Worm (Caenorhabditis elegans): ENCODE results near the gene F25B5.5.

Gene F25B5.5

ce11 chrIII:5949817-5950216, 3.9 kb upstream of the F25B5.5 start:
- TF ChIP-seq lsy-2 (tag; optimal IDR thresholded peaks at IDR 0.05) (peak in 1 of 2 experiments; percentile 35), nhr-10 (tag; optimal IDR thresholded peaks at IDR 0.05) (no peak), crh-2 (tag; optimal IDR thresholded peaks at IDR 0.05) (no peak), mbf-1 (tag; optimal IDR thresholded peaks at IDR 0.05) (no peak), ama-1 (optimal IDR thresholded peaks at IDR 0.05) (peak; percentile 33), gmeb-1 (tag; optimal IDR thresholded peaks at IDR 0.05) (no peak), lin-39 (tag; optimal IDR thresholded peaks at IDR 0.05) (no peak), sma-9 (GFP tag; optimal IDR thresholded peaks at IDR 0.05) (peak; percentile 55), sma-9 (tag; optimal IDR thresholded peaks at IDR 0.05) (no peak), mdl-1 (tag; optimal IDR thresholded peaks at IDR 0.05) (no peak), elt-1 (tag; optimal IDR thresholded peaks at IDR 0.05) (no peak), nhr-237 (tag; optimal IDR thresholded peaks at IDR 0.05) (no peak), ZK546.5 (tag; optimal IDR thresholded peaks at IDR 0.05) (no peak), unc-39 (tag; optimal IDR thresholded peaks at IDR 0.05) (no peak), ztf-4 (tag; optimal IDR thresholded peaks at IDR 0.05) (no peak), sem-4 (tag; optimal IDR thresholded peaks at IDR 0.05) (no peak), snpc-4 (tag; optimal IDR thresholded peaks at IDR 0.05) (no peak), dmd-4 (tag; optimal IDR thresholded peaks at IDR 0.05) (no peak), ceh-16 (tag; optimal IDR thresholded peaks at IDR 0.05) (no peak), blmp-1 (tag; optimal IDR thresholded peaks at IDR 0.05; ENCODE audit: insufficient read depth) (no peak), mab-5 (tag; optimal IDR thresholded peaks at IDR 0.05) (no peak), C34F6.9 (tag; optimal IDR thresholded peaks at IDR 0.05) (peak; percentile 61), peb-1 (tag; optimal IDR thresholded peaks at IDR 0.05) (no peak), lin-11 (tag; optimal IDR thresholded peaks at IDR 0.05) (no peak), nhr-6 (tag; optimal IDR thresholded peaks at IDR 0.05) (no peak), fos-1 (tag; optimal IDR thresholded peaks at IDR 0.05) (no peak), zag-1 (tag; optimal IDR thresholded peaks at IDR 0.05) (peak; percentile 19), ztf-1 (GFP tag; conservative IDR thresholded peaks at IDR 0.05) (no peak), aly-2 (tag; optimal IDR thresholded peaks at IDR 0.05) (no peak), nhr-129 (tag; optimal IDR thresholded peaks at IDR 0.05) (peak; percentile 57), nhr-11 (tag; optimal IDR thresholded peaks at IDR 0.05) (no peak), skn-1 (tag; optimal IDR thresholded peaks at IDR 0.05) (no peak), nhr-77 (tag; optimal IDR thresholded peaks at IDR 0.05) (no peak), ceh-82 (tag; optimal IDR thresholded peaks at IDR 0.05) (no peak), F13H6.1 (tag; optimal IDR thresholded peaks at IDR 0.05) (peak; percentile 55), sma-3 (GFP tag; optimal IDR thresholded peaks at IDR 0.05) (no peak), alr-1 (tag; optimal IDR thresholded peaks at IDR 0.05) (no peak), unc-55 (GFP tag; optimal IDR thresholded peaks at IDR 0.05) (peak; percentile 71), Y55F3AM.14 (GFP tag; optimal IDR thresholded peaks at IDR 0.05) (no peak), nhr-25 (tag; optimal IDR thresholded peaks at IDR 0.05) (no peak), nhr-12 (tag; optimal IDR thresholded peaks at IDR 0.05) (no peak), elt-3 (tag; optimal IDR thresholded peaks at IDR 0.05) (no peak), unc-62 (GFP tag; optimal IDR thresholded peaks at IDR 0.05) (no peak), ztf-11 (tag; optimal IDR thresholded peaks at IDR 0.05) (no peak)

DNA sequence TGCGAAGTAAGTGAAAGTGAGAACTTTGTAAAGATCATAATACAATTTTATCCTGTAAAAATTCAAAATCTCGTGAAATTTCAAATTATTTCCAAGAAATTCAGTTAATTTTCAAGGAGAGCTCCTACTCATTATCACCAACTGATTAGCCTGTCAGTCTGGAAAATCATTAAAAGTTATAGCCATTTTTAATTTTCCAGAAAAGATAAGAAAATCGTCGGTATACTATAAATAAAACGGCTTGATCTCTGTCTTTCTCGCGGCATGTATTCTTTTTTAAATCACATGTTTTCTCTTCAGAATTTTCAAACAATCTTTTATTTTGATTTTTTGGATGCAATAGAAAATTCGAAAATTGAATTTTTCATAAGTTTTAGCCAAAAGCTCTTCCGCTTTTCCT, 3.1 kb upstream of the F25B5.5 start:
- TF ChIP-seq nhr-25 (tag; optimal IDR thresholded peaks at IDR 0.05) (no peak), ZK546.5 (tag; optimal IDR thresholded peaks at IDR 0.05) (no peak), ceh-16 (tag; optimal IDR thresholded peaks at IDR 0.05) (no peak), F13H6.1 (tag; optimal IDR thresholded peaks at IDR 0.05) (no peak), sma-3 (GFP tag; optimal IDR thresholded peaks at IDR 0.05) (no peak), mab-5 (tag; optimal IDR thresholded peaks at IDR 0.05) (no peak), mdl-1 (tag; optimal IDR thresholded peaks at IDR 0.05) (no peak), sma-9 (GFP tag; optimal IDR thresholded peaks at IDR 0.05) (no peak), sma-9 (tag; optimal IDR thresholded peaks at IDR 0.05) (no peak), lin-13 (GFP tag; optimal IDR thresholded peaks at IDR 0.05) (no peak), crh-2 (tag; optimal IDR thresholded peaks at IDR 0.05) (no peak), R02D3.7 (tag; optimal IDR thresholded peaks at IDR 0.05) (no peak), unc-55 (GFP tag; optimal IDR thresholded peaks at IDR 0.05) (no peak)
